Worm (Caenorhabditis elegans): Measurements from ENCODE around the gene Y13C8A.1.
A peak's percentile ranks its signal among the peaks of the same experiment; 100 is the strongest.
"Not testable (repeated sequence)": the region's sequence is repeated elsewhere in the genome, so short reads cannot be mapped to it uniquely, and the experiment has no call there.

The Y13C8A.1 gene

DNA sequence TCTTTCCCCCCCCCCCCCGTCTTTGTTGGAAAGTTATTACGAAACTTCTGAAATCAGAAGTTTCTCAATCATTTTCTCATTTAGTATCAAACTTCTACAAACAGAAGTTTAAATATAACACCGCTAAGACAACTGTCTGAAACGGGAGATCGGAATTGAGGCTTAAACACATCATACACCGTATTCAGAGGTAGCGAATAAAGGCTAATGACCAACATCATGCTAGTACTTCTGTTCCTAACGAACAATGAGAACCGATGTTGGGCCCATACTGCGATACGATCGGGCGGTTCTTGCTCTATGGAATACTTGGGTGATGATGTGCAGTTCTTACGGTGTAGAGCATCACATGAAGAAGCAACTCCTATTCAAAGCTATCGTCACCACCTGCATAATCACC, at the start of gene Y13C8A.1:
TSS of gene Y13C8A.1 (plus strand) at position 301 of the 400 bp plus-strand sequence.
- TF ChIP-seq F33H1.4 (GFP tag; IDR thresholded peaks at IDR 0.05); xnd-1 (tag; optimal IDR thresholded peaks at IDR 0.05); aptf-3 (GFP tag; IDR thresholded peaks at IDR 0.05): not testable (repeated sequence)

DNA sequence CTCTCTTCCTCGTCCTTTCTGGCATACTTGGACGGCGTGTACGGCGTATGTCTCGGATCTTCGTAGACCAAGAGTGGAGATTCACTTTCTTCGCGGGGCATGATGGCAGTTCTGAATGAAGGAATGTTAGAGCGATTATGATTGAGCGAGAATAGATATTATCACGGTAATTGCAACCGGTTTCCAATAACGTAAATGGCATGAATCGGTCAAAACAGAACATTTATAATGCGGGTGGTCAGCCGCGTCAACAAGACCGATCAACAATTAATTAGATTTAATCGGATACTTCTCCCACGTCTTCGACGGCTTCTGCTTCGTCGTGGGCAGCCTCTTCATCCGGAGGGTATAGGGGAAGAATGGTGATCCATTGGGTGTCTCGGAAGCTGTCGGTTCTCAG, 48.8 kb upstream of the Y13C8A.1 start, which contains the start of gene F41G4.13:
TSS of gene F41G4.13 (minus strand) at position 101 of the 400 bp plus-strand sequence.
- not testable (repeated sequence) for TF ChIP-seq F33H1.4 (GFP tag; IDR thresholded peaks at IDR 0.05); athp-1 (tag; optimal IDR thresholded peaks at IDR 0.05); sea-2 (GFP tag; IDR thresholded peaks at IDR 0.05)

DNA sequence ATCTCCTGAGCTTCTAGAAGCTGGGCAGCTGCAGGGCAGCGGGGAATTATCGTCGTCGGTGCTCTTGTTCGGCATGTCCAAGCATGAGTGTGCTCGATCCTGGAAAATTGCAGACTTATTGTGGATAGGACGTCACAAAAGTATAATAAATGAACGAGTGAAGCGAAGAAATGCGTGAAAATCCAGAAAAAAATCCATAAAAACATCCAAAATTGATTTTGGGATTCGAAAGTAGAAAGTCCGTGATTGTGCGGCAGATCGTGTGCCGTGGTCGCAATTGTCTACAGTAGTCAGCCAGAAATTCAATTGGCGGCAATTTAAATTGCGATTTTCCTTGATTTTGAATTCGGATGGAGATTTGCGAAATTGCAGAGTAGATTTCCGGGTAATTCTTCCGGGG, 47.2 kb upstream of the Y13C8A.1 start, which contains the start of gene F41G4.7:
TSS of gene F41G4.7 (minus strand) at position 101 of the 400 bp plus-strand sequence.
- no peak for TF ChIP-seq aptf-3 (GFP tag; IDR thresholded peaks at IDR 0.05)
- no peak for TF ChIP-seq lir-1 (GFP tag; conservative IDR thresholded peaks at IDR 0.05)
- no peak for TF ChIP-seq him-1 (tag; optimal IDR thresholded peaks at IDR 0.05)
- TF ChIP-seq K12H6.12 (tag; optimal IDR thresholded peaks at IDR 0.05): no peak
- TF ChIP-seq Y67H2A.10 (GFP tag; conservative IDR thresholded peaks at IDR 0.05): no peak
- TF ChIP-seq sptf-2 (GFP tag; optimal IDR thresholded peaks at IDR 0.05): no peak
- TF ChIP-seq cebp-2 (GFP tag; IDR thresholded peaks at IDR 0.05): no peak
- TF ChIP-seq somi-1 (GFP tag; optimal IDR thresholded peaks at IDR 0.05): no peak
- no peak for TF ChIP-seq F57A8.1 (GFP tag; optimal IDR thresholded peaks at IDR 0.05)
- TF ChIP-seq aptf-2 (GFP tag; conservative IDR thresholded peaks at IDR 0.05): no peak
- no peak for TF ChIP-seq dpl-1 (GFP tag; optimal IDR thresholded peaks at IDR 0.05)
- no peak for TF ChIP-seq zfh-2 (GFP tag; conservative IDR thresholded peaks at IDR 0.05)

DNA sequence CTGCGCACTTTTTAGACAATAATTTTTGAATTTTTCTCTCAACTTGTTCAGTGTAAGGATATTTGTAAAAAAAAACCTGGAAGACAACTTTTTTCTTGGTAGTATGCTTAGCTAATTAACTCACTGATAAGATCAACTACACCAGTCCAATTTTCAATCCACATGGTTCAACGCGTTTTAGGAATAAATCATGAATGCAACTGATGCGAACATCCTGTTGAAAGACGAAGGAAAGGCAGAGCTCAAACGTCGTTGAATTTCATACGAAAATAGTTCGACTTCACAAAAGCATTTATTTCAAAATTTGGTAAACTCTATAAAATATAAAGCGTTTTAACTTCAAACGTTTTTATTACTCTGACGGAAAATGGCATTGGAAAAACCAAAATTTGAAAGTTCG, 42.8 kb upstream of the Y13C8A.1 start, which contains the start of gene dyla-1:
TSS of gene dyla-1 (plus strand) at position 301 of the 400 bp plus-strand sequence.
- TF ChIP-seq unc-62 (GFP tag; optimal IDR thresholded peaks at IDR 0.05): no peak
- no peak for TF ChIP-seq B0019.2 (GFP tag; conservative IDR thresholded peaks at IDR 0.05)
- TF ChIP-seq snpc-3.4 (tag; optimal IDR thresholded peaks at IDR 0.05): no peak
- TF ChIP-seq hsf-1 (GFP tag; IDR thresholded peaks at IDR 0.05): no peak
- no peak for TF ChIP-seq egl-18 (GFP tag; IDR thresholded peaks at IDR 0.05)
- TF ChIP-seq K12H6.12 (tag; optimal IDR thresholded peaks at IDR 0.05): no peak
- TF ChIP-seq Y95B8A.8 (GFP tag; IDR thresholded peaks at IDR 0.05): no peak
- no peak for TF ChIP-seq ceh-58 (GFP tag; IDR thresholded peaks at IDR 0.05)
- no peak for TF ChIP-seq ceh-91 (GFP tag; IDR thresholded peaks at IDR 0.05)
- no peak for TF ChIP-seq fkh-3 (tag; optimal IDR thresholded peaks at IDR 0.05)

- TF ChIP-seq attf-3 (GFP tag; conservative IDR thresholded peaks at IDR 0.05) (no peak), tlf-1 (GFP tag; optimal IDR thresholded peaks at IDR 0.05) (no peak), xnd-1 (tag; optimal IDR thresholded peaks at IDR 0.05) (no peak), snpc-4 (GFP tag; optimal IDR thresholded peaks at IDR 0.05) (no peak), snpc-4 (tag; optimal IDR thresholded peaks at IDR 0.05) (peak in 1 of 4 experiments; percentile 46), madf-8 (GFP tag; conservative IDR thresholded peaks at IDR 0.05) (no peak), zfh-2 (GFP tag; conservative IDR thresholded peaks at IDR 0.05) (peak; percentile 84), snpc-3.4 (tag; optimal IDR thresholded peaks at IDR 0.05) (no peak), ceh-27 (GFP tag; optimal IDR thresholded peaks at IDR 0.05) (no peak), aptf-2 (GFP tag; conservative IDR thresholded peaks at IDR 0.05) (0 out of 2 replicates have a peak, but pooled peaks have one; percentile 16)
These were observed 40.6 kb upstream of the Y13C8A.1 start for ce11 chrX:16842935-16843334.
